Fruit fly (Drosophila melanogaster) whole organism, pupa: ENCODE data around the gene eIF3g1.

Source experiments
- CG10348 ChIP-seq: fragments of 200-800 bp; sonication (Bioruptor generic); IDR thresholded peaks from 2 replicates; pipeline ENCODE4 v1.3.6; 2022; ENCODE audit warnings: missing biosample characterization, missing genetic modification characterization
- CG13204 ChIP-seq: fragments of 200-800 bp; sonication (Bioruptor generic); optimal IDR thresholded peaks from 2 replicates; lab custom pipeline; 2018; ENCODE audit warnings: missing biosample characterization, mild to moderate bottlenecking, missing genetic modification characterization, moderate library complexity
- CG14655 ChIP-seq: fragments of 200-800 bp; sonication (Bioruptor generic); optimal IDR thresholded peaks from 3 replicates; lab custom pipeline; 2017; ENCODE audit warnings: mild to moderate bottlenecking, missing biosample characterization, missing genetic modification reagents, missing genetic modification characterization
- CG15710 ChIP-seq: fragments of 200-800 bp; sonication (Bioruptor generic); optimal IDR thresholded peaks from 2 replicates; lab custom pipeline; 2018; ENCODE audit warnings: missing biosample characterization, mild to moderate bottlenecking, missing genetic modification characterization, moderate library complexity
- CG17806 ChIP-seq: fragments of 200-800 bp; sonication (Bioruptor generic); optimal IDR thresholded peaks from 2 replicates; lab custom pipeline; 2018; ENCODE audit warnings: missing biosample characterization, mild to moderate bottlenecking, missing genetic modification characterization, moderate library complexity
- CG32121 ChIP-seq: fragments of 200-800 bp; sonication (Bioruptor generic); IDR thresholded peaks from 2 replicates; pipeline ENCODE4 v1.3.6; 2022; ENCODE audit warnings: missing biosample characterization, missing genetic modification characterization
- CG34367 ChIP-seq: fragments of 200-800 bp; sonication (Bioruptor generic); optimal IDR thresholded peaks from 2 replicates; lab custom pipeline; 2018; ENCODE audit warnings: missing biosample characterization, mild to moderate bottlenecking, missing genetic modification characterization
- CG4496 ChIP-seq: fragments of 200-800 bp; sonication (Bioruptor generic); IDR thresholded peaks from 3 replicates; pipeline ENCODE4 v1.3.6; 2022; ENCODE audit warnings: missing biosample characterization, missing genetic modification characterization
- CG8301 ChIP-seq: fragments of 200-800 bp; sonication (Bioruptor generic); optimal IDR thresholded peaks from 2 replicates; lab custom pipeline; 2018; ENCODE audit warnings: missing biosample characterization, mild to moderate bottlenecking, missing genetic modification characterization
- CG9948 ChIP-seq: fragments of 200-800 bp; sonication (Bioruptor generic); optimal IDR thresholded peaks from 2 replicates; lab custom pipeline; 2018; ENCODE audit warnings: missing biosample characterization, mild to moderate bottlenecking, missing genetic modification characterization, moderate library complexity
- Pif1A ChIP-seq: fragments of 200-800 bp; sonication (Bioruptor generic); optimal IDR thresholded peaks from 3 replicates; lab custom pipeline; 2016; ENCODE audit warnings: missing biosample characterization, missing genetic modification characterization
- Pif1B ChIP-seq: fragments of 200-800 bp; sonication (Bioruptor generic); optimal IDR thresholded peaks from 3 replicates; lab custom pipeline; 2016; ENCODE audit warnings: missing biosample characterization, missing genetic modification characterization
- fd96Ca ChIP-seq: fragments of 200-800 bp; sonication (Bioruptor generic); IDR thresholded peaks from 3 replicates; pipeline ENCODE4 v1.3.6; 2022; ENCODE audit warnings: missing biosample characterization, missing genetic modification characterization
- gl ChIP-seq: fragments of 200-800 bp; sonication (Bioruptor generic); optimal IDR thresholded peaks from 2 replicates; lab custom pipeline; 2018; ENCODE audit warnings: missing biosample characterization, mild to moderate bottlenecking, missing genetic modification characterization

- TF ChIP-seq Pif1B (GFP tag; lab: Kevin White, UChicago) (no peak), gl (no peak), CG4496 (GFP tag; lab: Robert Waterston, UW) (no peak), CG14655 (GFP tag; lab: Kevin White, UChicago) (no peak), CG13204 (no peak), CG15710 (tag; lab: Kevin White, UChicago) (no peak), CG10348 (GFP tag; lab: Robert Waterston, UW) (no peak), Pif1A (GFP tag; lab: Kevin White, UChicago) (no peak), CG34367 (tag; lab: Kevin White, UChicago) (no peak), fd96Ca (GFP tag; lab: Robert Waterston, UW) (no peak), CG32121 (GFP tag; lab: Robert Waterston, UW) (no peak), CG17806 (tag; lab: Kevin White, UChicago) (no peak), CG8301 (tag; lab: Kevin White, UChicago) (no peak), CG9948 (tag; lab: Kevin White, UChicago) (no peak)
These were observed 27.8 kb upstream of the eIF3g1 start for dm6 chrX:2637914-2638313.
